Worm (Caenorhabditis elegans) whole organism, midembryonic: ENCODE data around the gene rpc-1.

Experiments used
- T22C8.4 ChIP-seq: fragments of 200-800 bp; sonication (Bioruptor generic); IDR thresholded peaks from 2 replicates; pipeline ENCODE4 v1.3.6; 2022; ENCODE audit warnings: missing genetic modification characterization, missing compliant biosample characterization
- cog-1 ChIP-seq: sonication (generic microtip); optimal IDR thresholded peaks from 2 replicates; lab custom pipeline; 2016; ENCODE audit warnings: missing genetic modification characterization, missing compliant biosample characterization
- flt-1 ChIP-seq: fragments of 200-800 bp; sonication (Bioruptor generic); IDR thresholded peaks from 2 replicates; pipeline ENCODE4 v1.3.6; 2022; ENCODE audit warnings: missing genetic modification characterization, missing compliant biosample characterization
- klf-2 ChIP-seq: fragments of 200-800 bp; sonication (Bioruptor generic); conservative IDR thresholded peaks from 2 replicates; pipeline ENCODE4 v1.3.6; 2022; ENCODE audit warnings: missing genetic modification reagents, missing genetic modification characterization, missing compliant biosample characterization
- med-1 ChIP-seq: sonication (generic microtip); optimal IDR thresholded peaks from 2 replicates; lab custom pipeline; 2017; ENCODE audit warnings: missing genetic modification characterization, mild to moderate bottlenecking, missing compliant biosample characterization, antibody characterized with exemption, missing genetic modification reagents; ENCODE audit not compliant: insufficient read depth
- ref-1 ChIP-seq: fragments of 200-800 bp; sonication (Bioruptor generic); conservative IDR thresholded peaks from 2 replicates; pipeline ENCODE4 v1.3.6; 2022; ENCODE audit warnings: missing genetic modification reagents, missing genetic modification characterization, missing compliant biosample characterization
- tab-1 ChIP-seq: fragments of 200-800 bp; sonication (Bioruptor generic); IDR thresholded peaks from 2 replicates; pipeline ENCODE4 v1.3.6; 2022; ENCODE audit warnings: missing genetic modification characterization, missing compliant biosample characterization
- ztf-23 ChIP-seq: fragments of 200-800 bp; sonication (Bioruptor generic); IDR thresholded peaks from 2 replicates; pipeline ENCODE4 v1.3.6; 2022; ENCODE audit warnings: missing genetic modification reagents, missing genetic modification characterization, missing compliant biosample characterization
- ztf-29 ChIP-seq: fragments of 200-800 bp; sonication (Bioruptor generic); IDR thresholded peaks from 2 replicates; pipeline ENCODE4 v1.3.6; 2022; ENCODE audit warnings: missing genetic modification reagents, missing genetic modification characterization, missing compliant biosample characterization

ce11 chrIV:7203696-7204095, 38.1 kb upstream of the rpc-1 start, which contains the start of gene R13A1.3:
- TF ChIP-seq med-1 (GFP tag; lab: Kevin White, UChicago) (no peak), flt-1 (GFP tag; lab: Robert Waterston, UW) (no peak), ztf-29 (no peak), T22C8.4 (GFP tag; lab: Robert Waterston, UW) (no peak), cog-1 (tag; lab: Kevin White, UChicago) (no peak), klf-2 (GFP tag; lab: Robert Waterston, UW) (no peak), ztf-23 (GFP tag; lab: Robert Waterston, UW) (no peak), tab-1 (GFP tag; lab: Robert Waterston, UW) (no peak), ref-1 (GFP tag; lab: Robert Waterston, UW) (no peak)
